Worm (Caenorhabditis elegans) whole organism, young adult: Measurements from ENCODE around the gene F46B3.9.
A peak's percentile ranks its signal among the peaks of the same experiment; 100 is the strongest.

ENCODE experiments used
- B0035.1 ChIP-seq: sonication (generic microtip); optimal IDR thresholded peaks from 2 replicates; lab custom pipeline; 2016; ENCODE audit warnings: missing genetic modification characterization, mild to moderate bottlenecking, missing compliant biosample characterization, missing genotype, missing genetic modification reagents
- B0261.1 ChIP-seq: sonication (generic microtip); optimal IDR thresholded peaks from 2 replicates; lab custom pipeline; 2016; ENCODE audit warnings: mild to moderate bottlenecking, missing genetic modification characterization, moderate library complexity, missing compliant biosample characterization
- B0336.3 ChIP-seq: fragments of 200-800 bp; sonication (Bioruptor generic); IDR thresholded peaks from 2 replicates; pipeline ENCODE4 v1.3.6; 2022; ENCODE audit warnings: missing genetic modification characterization, missing compliant biosample characterization
- F22D6.2 ChIP-seq: sonication (generic microtip); optimal IDR thresholded peaks from 2 replicates; lab custom pipeline; 2016; ENCODE audit warnings: mild to moderate bottlenecking, missing genetic modification characterization, missing compliant biosample characterization
- F23B12.7 ChIP-seq: sonication (generic microtip); optimal IDR thresholded peaks from 2 replicates; lab custom pipeline; 2017; ENCODE audit warnings: missing genetic modification characterization, mild to moderate bottlenecking, missing compliant biosample characterization, antibody characterized with exemption, moderate library complexity; ENCODE audit not compliant: insufficient read depth
- K12H6.12 ChIP-seq: fragments of 200-800 bp; sonication (Bioruptor generic); optimal IDR thresholded peaks from 2 replicates; lab custom pipeline; 2018; ENCODE audit warnings: mild to moderate bottlenecking, missing genetic modification characterization, missing compliant biosample characterization
- T26A5.8 ChIP-seq: sonication (generic microtip); optimal IDR thresholded peaks from 2 replicates; lab custom pipeline; 2016; ENCODE audit warnings: missing genetic modification characterization, missing compliant biosample characterization
- Y53G8AR.9 ChIP-seq: fragments of 200-800 bp; sonication (Bioruptor generic); conservative IDR thresholded peaks from 2 replicates; pipeline ENCODE4 v1.3.6; 2022; ENCODE audit warnings: missing genetic modification reagents, missing genetic modification characterization, missing compliant biosample characterization
- aptf-3 ChIP-seq: fragments of 200-800 bp; sonication (Bioruptor generic); IDR thresholded peaks from 2 replicates; pipeline ENCODE4 v1.3.6; 2022; ENCODE audit warnings: missing genetic modification characterization, missing compliant biosample characterization
- cebp-1 ChIP-seq, 2 experiments: fragments of 200-800 bp in 1 of 2; sonication (Bioruptor generic) in 1 of 2; sonication (generic microtip) in 1 of 2; IDR thresholded peaks in 1 of 2; optimal IDR thresholded peaks in 1 of 2; 2 replicates each; pipeline versions ENCODE4 v1.3.6 to Lab custom; 2017 to 2022; ENCODE audit warnings: missing compliant biosample characterization in 2 of 2, missing genetic modification characterization in 2 of 2, mild to moderate bottlenecking in 1 of 2, missing genetic modification reagents in 1 of 2, moderate library complexity in 1 of 2
- ceh-40 ChIP-seq: fragments of 200-800 bp; sonication (Bioruptor generic); IDR thresholded peaks from 2 replicates; pipeline ENCODE4 v1.3.6; 2022; ENCODE audit warnings: missing genetic modification characterization, missing compliant biosample characterization
- ceh-91 ChIP-seq: fragments of 200-800 bp; sonication (Bioruptor generic); IDR thresholded peaks from 2 replicates; pipeline ENCODE4 v1.3.6; 2022; ENCODE audit warnings: missing genetic modification reagents, missing genetic modification characterization, missing compliant biosample characterization
- dpff-1 ChIP-seq: sonication (generic microtip); optimal IDR thresholded peaks from 2 replicates; lab custom pipeline; 2017; ENCODE audit warnings: mild to moderate bottlenecking, missing genetic modification characterization, missing compliant biosample characterization
- egl-18 ChIP-seq: fragments of 200-800 bp; sonication (Bioruptor generic); IDR thresholded peaks from 2 replicates; pipeline ENCODE4 v1.3.6; 2022; ENCODE audit warnings: missing genetic modification reagents, missing genetic modification characterization, missing compliant biosample characterization
- ekl-4 ChIP-seq: fragments of 200-800 bp; sonication (Bioruptor generic); IDR thresholded peaks from 2 replicates; pipeline ENCODE4 v1.3.6; 2022; ENCODE audit warnings: missing genetic modification reagents, missing genetic modification characterization, missing compliant biosample characterization
- ets-4 ChIP-seq: fragments of 200-800 bp; sonication (Bioruptor generic); optimal IDR thresholded peaks from 2 replicates; lab custom pipeline; 2018; ENCODE audit warnings: mild to moderate bottlenecking, missing genetic modification characterization, missing compliant biosample characterization
- hlh-12 ChIP-seq: sonication (generic microtip); optimal IDR thresholded peaks from 2 replicates; lab custom pipeline; 2016; ENCODE audit warnings: missing genetic modification characterization, missing compliant biosample characterization
- hmg-1.2 ChIP-seq: fragments of 200-800 bp; sonication (Bioruptor generic); IDR thresholded peaks from 2 replicates; pipeline ENCODE4 v1.3.6; 2022; ENCODE audit warnings: missing genetic modification reagents, missing genetic modification characterization, missing compliant biosample characterization
- hmg-20 ChIP-seq: fragments of 200-800 bp; sonication (Bioruptor generic); IDR thresholded peaks from 2 replicates; pipeline ENCODE4 v1.3.6; 2022; ENCODE audit warnings: missing genetic modification reagents, missing genetic modification characterization, missing compliant biosample characterization
- hsf-1 ChIP-seq: fragments of 200-800 bp; sonication (Bioruptor generic); IDR thresholded peaks from 2 replicates; pipeline ENCODE4 v1.3.6; 2022; ENCODE audit warnings: missing genetic modification reagents, missing genetic modification characterization, missing compliant biosample characterization
- let-607 ChIP-seq, 2 experiments: fragments of 200-800 bp in 1 of 2; sonication (Bioruptor generic) in 1 of 2; sonication (generic microtip) in 1 of 2; optimal IDR thresholded peaks; 2 replicates each; lab custom pipeline; 2016 to 2018; ENCODE audit warnings: mild to moderate bottlenecking in 2 of 2, missing compliant biosample characterization in 2 of 2, missing genetic modification characterization in 2 of 2, moderate library complexity in 2 of 2, missing genotype in 1 of 2
- lin-35 ChIP-seq, 3 experiments: fragments of 150-350 bp in 2 of 3; sonication (generic microtip) in 1 of 3; optimal IDR thresholded peaks; 2 replicates each; lab custom pipeline; 2014 to 2018; ENCODE audit warnings: missing biosample characterization in 3 of 3, missing genetic modification characterization in 3 of 3, missing genetic modification reagents in 3 of 3
- lsl-1 ChIP-seq: fragments of 200-800 bp; sonication (Bioruptor generic); optimal IDR thresholded peaks from 2 replicates; lab custom pipeline; 2018; ENCODE audit warnings: mild to moderate bottlenecking, missing genetic modification characterization, moderate library complexity, missing compliant biosample characterization
- lsy-27 ChIP-seq: sonication (generic microtip); optimal IDR thresholded peaks from 2 replicates; lab custom pipeline; 2017; ENCODE audit warnings: missing genetic modification characterization, mild to moderate bottlenecking, missing compliant biosample characterization, antibody characterized with exemption, missing genotype, borderline replicate concordance; ENCODE audit not compliant: insufficient read depth
- mcd-1 ChIP-seq: fragments of 200-800 bp; sonication (Bioruptor generic); IDR thresholded peaks from 2 replicates; pipeline ENCODE4 v1.3.6; 2022; ENCODE audit warnings: missing genetic modification reagents, missing genetic modification characterization, missing compliant biosample characterization
- nfya-2 ChIP-seq: fragments of 200-800 bp; sonication (Bioruptor generic); IDR thresholded peaks from 2 replicates; pipeline ENCODE4 v1.3.6; 2022; ENCODE audit warnings: missing genetic modification reagents, missing genetic modification characterization, missing compliant biosample characterization
- nhr-80 ChIP-seq: sonication (generic microtip); optimal IDR thresholded peaks from 2 replicates; lab custom pipeline; 2016; ENCODE audit warnings: missing genetic modification characterization, missing compliant biosample characterization
- pbrm-1 ChIP-seq: fragments of 200-800 bp; sonication (Bioruptor generic); IDR thresholded peaks from 2 replicates; pipeline ENCODE4 v1.3.6; 2022; ENCODE audit warnings: missing genetic modification reagents, missing genetic modification characterization, missing compliant biosample characterization
- pha-4 ChIP-seq: fragments of 150-350 bp; sonication (generic microtip); optimal IDR thresholded peaks from 2 replicates; lab custom pipeline; 2014; ENCODE audit warnings: missing biosample characterization, missing genetic modification reagents, missing genetic modification characterization
- rcor-1 ChIP-seq: fragments of 200-800 bp; sonication (Bioruptor generic); IDR thresholded peaks from 2 replicates; pipeline ENCODE4 v1.3.6; 2022; ENCODE audit warnings: missing genetic modification reagents, missing genetic modification characterization, missing compliant biosample characterization
- rec-8 ChIP-seq, 2 experiments: sonication (generic microtip); optimal IDR thresholded peaks; 2 replicates each; lab custom pipeline; 2016; ENCODE audit warnings: mild to moderate bottlenecking in 2 of 2, missing genetic modification characterization in 2 of 2, missing genetic modification reagents in 2 of 2, missing genotype in 2 of 2, missing biosample characterization in 1 of 2, missing compliant biosample characterization in 1 of 2, moderate library complexity in 1 of 2
- rpc-1 ChIP-seq, 2 experiments: fragments of 150-350 bp in 1 of 2; sonication (generic microtip) in 1 of 2; optimal IDR thresholded peaks; 2 replicates each; lab custom pipeline; 2014 to 2018; ENCODE audit warnings: missing biosample characterization in 1 of 2, missing genetic modification characterization in 1 of 2, missing genetic modification reagents in 1 of 2, missing genotype in 1 of 2
- snpc-1.3 ChIP-seq: sonication (generic microtip); optimal IDR thresholded peaks from 2 replicates; lab custom pipeline; 2017; ENCODE audit warnings: missing genetic modification characterization, mild to moderate bottlenecking, missing compliant biosample characterization, antibody characterized with exemption, moderate library complexity, missing genotype, missing genetic modification reagents; ENCODE audit not compliant: insufficient read depth
- snpc-3.4 ChIP-seq: sonication (generic microtip); optimal IDR thresholded peaks from 2 replicates; lab custom pipeline; 2017; ENCODE audit warnings: missing genetic modification characterization, mild to moderate bottlenecking, missing compliant biosample characterization, antibody characterized with exemption, moderate library complexity, missing genotype, missing genetic modification reagents
- snpc-4 ChIP-seq, 5 experiments: fragments of 150-350 bp in 1 of 5; sonication (generic microtip) in 4 of 5; optimal IDR thresholded peaks; 2 replicates each; lab custom pipeline; 2014 to 2018; ENCODE audit warnings: missing genetic modification characterization in 5 of 5, missing biosample characterization in 3 of 5, antibody characterized with exemption in 2 of 5, mild to moderate bottlenecking in 2 of 5, missing compliant biosample characterization in 2 of 5, missing genotype in 2 of 5, moderate library complexity in 2 of 5, missing genetic modification reagents in 1 of 5
- unc-130 ChIP-seq: sonication (generic microtip); optimal IDR thresholded peaks from 2 replicates; lab custom pipeline; 2016; ENCODE audit warnings: missing genetic modification reagents, missing genetic modification characterization, missing compliant biosample characterization
- zfh-2 ChIP-seq: fragments of 200-800 bp; sonication (Bioruptor generic); conservative IDR thresholded peaks from 2 replicates; pipeline ENCODE4 v1.3.6; 2022; ENCODE audit warnings: missing genetic modification reagents, missing genetic modification characterization, missing compliant biosample characterization
- ztf-25 ChIP-seq: fragments of 200-800 bp; sonication (Bioruptor generic); IDR thresholded peaks from 2 replicates; pipeline ENCODE4 v1.3.6; 2022; ENCODE audit warnings: missing genetic modification reagents, missing genetic modification characterization, missing compliant biosample characterization
- ztf-26 ChIP-seq: sonication (generic microtip); optimal IDR thresholded peaks from 2 replicates; lab custom pipeline; 2017; ENCODE audit warnings: missing genetic modification characterization, missing compliant biosample characterization
- ztf-28 ChIP-seq: fragments of 200-800 bp; sonication (Bioruptor generic); IDR thresholded peaks from 2 replicates; pipeline ENCODE4 v1.3.6; 2022; ENCODE audit warnings: missing genetic modification reagents, missing genetic modification characterization, missing compliant biosample characterization

F46B3.9 gene

DNA sequence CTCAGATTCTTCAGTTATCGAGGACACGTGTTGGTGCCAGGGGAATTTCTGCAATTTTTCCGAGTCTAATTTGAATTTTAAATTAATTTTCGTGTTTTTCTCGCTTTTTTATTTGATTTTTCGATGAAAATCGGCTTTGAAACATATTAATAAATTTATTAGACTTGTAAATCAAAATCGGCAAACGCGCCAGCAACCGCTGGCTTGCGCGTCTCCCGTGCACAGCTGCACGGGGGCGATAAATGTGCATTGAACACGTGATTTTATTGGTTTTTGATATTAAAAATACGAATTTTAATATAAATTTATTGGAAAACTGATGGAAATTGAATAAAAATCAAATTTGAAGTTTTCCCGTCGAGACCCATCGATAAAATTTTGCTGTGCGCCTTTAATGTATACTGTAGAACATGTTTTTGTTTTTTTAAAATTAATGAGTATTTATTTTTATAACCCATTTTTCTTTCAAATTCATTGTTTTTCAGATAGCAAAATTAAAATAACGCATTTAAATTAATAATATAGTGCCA lies 45.4 kb downstream of the F46B3.9 start, which contains the start of gene F26F2.7 (continued):
- TF ChIP-seq ztf-25 (GFP tag; lab: Robert Waterston, UW): no peak
- no peak for TF ChIP-seq lsy-27
- TF ChIP-seq T26A5.8 (tag; lab: Kevin White, UChicago): no peak
- TF ChIP-seq ceh-91 (GFP tag; lab: Robert Waterston, UW): peak; percentile 87
- TF ChIP-seq B0336.3 (GFP tag; lab: Robert Waterston, UW): peak; percentile 97
- TF ChIP-seq K12H6.12 (tag; lab: Kevin White, UChicago): peak; percentile 71
- peak; percentile 94 for TF ChIP-seq lsl-1
- TF ChIP-seq unc-130 (GFP tag; lab: Kevin White, UChicago): peak; percentile 65
- TF ChIP-seq cebp-1 (GFP tag; IDR thresholded peaks at IDR 0.05; lab: Robert Waterston, UW): 0 out of 2 replicates have a peak, but pooled peaks have one; percentile 37
- peak; percentile 89 for TF ChIP-seq cebp-1 (tag; optimal IDR thresholded peaks at IDR 0.05; lab: Kevin White, UChicago)
- no peak for TF ChIP-seq hsf-1 (GFP tag; lab: Robert Waterston, UW)
- TF ChIP-seq ztf-28 (GFP tag; lab: Robert Waterston, UW): no peak
- TF ChIP-seq F22D6.2 (tag; lab: Kevin White, UChicago): peak; percentile 28
- peak; percentile 88 for TF ChIP-seq Y53G8AR.9 (GFP tag; lab: Robert Waterston, UW)
- TF ChIP-seq snpc-4 (GFP tag; optimal IDR thresholded peaks at IDR 0.05; lab: Kevin White, UChicago): no peak
- TF ChIP-seq snpc-4 (tag; optimal IDR thresholded peaks at IDR 0.05; lab: Kevin White, UChicago): peak in 3 of 4 experiments; percentile 26 to 85 (median 79)
- peak; percentile 89 for TF ChIP-seq rcor-1 (GFP tag; lab: Robert Waterston, UW)
- no peak for TF ChIP-seq aptf-3 (GFP tag; lab: Robert Waterston, UW)
- no peak for TF ChIP-seq hlh-12
- TF ChIP-seq B0261.1: peak; percentile 25
- TF ChIP-seq nfya-2 (GFP tag; lab: Robert Waterston, UW): no peak
- TF ChIP-seq dpff-1: no peak
- peak; percentile 44 for TF ChIP-seq snpc-1.3 (tag; lab: Kevin White, UChicago)
- TF ChIP-seq zfh-2: peak; percentile 80
- peak; percentile 56 for TF ChIP-seq B0035.1 (tag; lab: Kevin White, UChicago)
- TF ChIP-seq egl-18: no peak
- TF ChIP-seq ztf-26 (tag; lab: Kevin White, UChicago): peak; percentile 76
- TF ChIP-seq ekl-4: peak; percentile 89
- no peak for TF ChIP-seq rec-8 (tag; optimal IDR thresholded peaks at IDR 0.05; lab: Kevin White, UChicago)
- peak in 2 of 3 experiments; percentile 4 to 82 for TF ChIP-seq lin-35 (GFP tag; optimal IDR thresholded peaks at IDR 0.05; lab: Kevin White, UChicago)
- peak; percentile 80 for TF ChIP-seq nhr-80
- TF ChIP-seq F23B12.7 (tag; lab: Kevin White, UChicago): peak; percentile 44
- peak; percentile 93 for TF ChIP-seq pbrm-1 (GFP tag; lab: Robert Waterston, UW)
- TF ChIP-seq mcd-1: peak; percentile 88; the same call in 1 of the 2 replicates
- TF ChIP-seq pha-4 (tag; lab: Kevin White, UChicago): peak; percentile 48
- no peak for TF ChIP-seq ets-4 (GFP tag; lab: Kevin White, UChicago)
- TF ChIP-seq let-607 (tag; optimal IDR thresholded peaks at IDR 0.05; lab: Kevin White, UChicago): peak; percentile 33 to 81
- TF ChIP-seq ceh-40: no peak
- peak; percentile 50 for TF ChIP-seq snpc-3.4 (tag; lab: Kevin White, UChicago)
- peak; percentile 79 for TF ChIP-seq hmg-20 (GFP tag; lab: Robert Waterston, UW)
- no peak for TF ChIP-seq rpc-1 (optimal IDR thresholded peaks at IDR 0.05; lab: Kevin White, UChicago)
- TF ChIP-seq rpc-1 (tag; optimal IDR thresholded peaks at IDR 0.05; lab: Kevin White, UChicago): no peak
- TF ChIP-seq hmg-1.2 (GFP tag; lab: Robert Waterston, UW): peak; percentile 71
- TF ChIP-seq, all 124 proteins: peak for 68
